Fruit fly (Drosophila melanogaster): ENCODE data around the gene CG5921.

dm6 chrX:6037180-6037946 is 13.3 kb upstream of the CG5921 start, which contains the start of the genes rux and MCTS1:
- TF ChIP-seq CG8119 (GFP tag; IDR thresholded peaks at IDR 0.05): no peak
- TF ChIP-seq vri (GFP tag; optimal IDR thresholded peaks at IDR 0.05): peak; percentile 41
- TF ChIP-seq Eip93F (GFP tag; optimal IDR thresholded peaks at IDR 0.05): no peak
- no peak for TF ChIP-seq Lpt (GFP tag; optimal IDR thresholded peaks at IDR 0.05)
- no peak for TF ChIP-seq Hr38 (GFP tag; optimal IDR thresholded peaks at IDR 0.05)
- no peak for TF ChIP-seq CG6854 (GFP tag; optimal IDR thresholded peaks at IDR 0.05)
- no peak for TF ChIP-seq dac (GFP tag; optimal IDR thresholded peaks at IDR 0.05)
- no peak for TF ChIP-seq CG16779 (tag; optimal IDR thresholded peaks at IDR 0.05)
- peak; percentile 40 for TF ChIP-seq CG31627 (GFP tag; optimal IDR thresholded peaks at IDR 0.05)
- TF ChIP-seq Sox14 (GFP tag; optimal IDR thresholded peaks at IDR 0.05): peak; percentile 4
- TF ChIP-seq Eip78C (GFP tag): peak; percentile 59
- no peak for TF ChIP-seq net (GFP tag; optimal IDR thresholded peaks at IDR 0.05)
- peak; percentile 32 for TF ChIP-seq OdsH (GFP tag; optimal IDR thresholded peaks at IDR 0.05)
